Fruit fly (Drosophila melanogaster) whole organism, embryonic: ENCODE data around the gene sob.

Source experiments
- Adf1 ChIP-seq: fragments of 200-800 bp; sonication (Bioruptor generic); IDR thresholded peaks from 2 replicates; pipeline ENCODE4 v1.3.6; 2022; ENCODE audit warnings: missing biosample characterization, missing genetic modification characterization
- Awh ChIP-seq: fragments of 200-800 bp; sonication (Bioruptor generic); IDR thresholded peaks from 2 replicates; pipeline ENCODE4, ENCODE4 v1.3.6; 2022; ENCODE audit warnings: missing biosample characterization, missing genetic modification characterization
- B-H1 ChIP-seq: fragments of 200-800 bp; sonication (Bioruptor generic); IDR thresholded peaks from 3 replicates; pipeline ENCODE4 v1.3.6; 2022; ENCODE audit warnings: missing biosample characterization, missing genetic modification characterization
- CG1024 ChIP-seq: fragments of 200-800 bp; sonication (Bioruptor generic); IDR thresholded peaks from 2 replicates; pipeline ENCODE4 v1.3.6; 2022; ENCODE audit warnings: missing biosample characterization, missing genetic modification characterization
- CG10462 ChIP-seq: fragments of 200-800 bp; sonication (Bioruptor generic); optimal IDR thresholded peaks from 2 replicates; lab custom pipeline; 2016; ENCODE audit warnings: missing biosample characterization, missing genetic modification characterization
- CG12391 ChIP-seq: fragments of 200-800 bp; sonication (Bioruptor generic); optimal IDR thresholded peaks from 3 replicates; lab custom pipeline; 2018; ENCODE audit warnings: missing biosample characterization, mild to moderate bottlenecking, missing genetic modification characterization, moderate library complexity
- CG1529 ChIP-seq: fragments of 200-800 bp; sonication (Bioruptor generic); optimal IDR thresholded peaks from 3 replicates; lab custom pipeline; 2018; ENCODE audit warnings: missing biosample characterization, missing genetic modification characterization
- CG16815 ChIP-seq: fragments of 200-800 bp; sonication (Bioruptor generic); optimal IDR thresholded peaks from 3 replicates; lab custom pipeline; 2017; ENCODE audit warnings: missing biosample characterization, mild to moderate bottlenecking, missing genetic modification characterization
- CG16863 ChIP-seq: fragments of 200-800 bp; sonication (Bioruptor generic); optimal IDR thresholded peaks from 3 replicates; lab custom pipeline; 2016; ENCODE audit warnings: missing biosample characterization, missing genetic modification characterization
- CG17186 ChIP-seq: fragments of 200-800 bp; sonication (Bioruptor generic); optimal IDR thresholded peaks from 3 replicates; lab custom pipeline; 2017; ENCODE audit warnings: missing biosample characterization, missing genetic modification reagents, missing genetic modification characterization
- CG2116 ChIP-seq: fragments of 200-800 bp; sonication (Bioruptor generic); optimal IDR thresholded peaks from 3 replicates; lab custom pipeline; 2018; ENCODE audit warnings: missing biosample characterization, mild to moderate bottlenecking, missing genetic modification characterization
- CG31365 ChIP-seq: fragments of 200-800 bp; sonication (Bioruptor generic); optimal IDR thresholded peaks from 2 replicates; lab custom pipeline; 2018; ENCODE audit warnings: missing biosample characterization, mild to moderate bottlenecking, missing genetic modification characterization
- CG31388 ChIP-seq: fragments of 200-800 bp; sonication (Bioruptor generic); optimal IDR thresholded peaks from 2 replicates; lab custom pipeline; 2016; ENCODE audit warnings: missing biosample characterization, missing genetic modification characterization
- CG3163 ChIP-seq: fragments of 200-800 bp; sonication (Bioruptor generic); optimal IDR thresholded peaks from 3 replicates; lab custom pipeline; 2016; ENCODE audit warnings: missing biosample characterization, missing genetic modification characterization
- CG3995 ChIP-seq: fragments of 200-800 bp; sonication (Bioruptor generic); optimal IDR thresholded peaks from 3 replicates; lab custom pipeline; 2016; ENCODE audit warnings: missing biosample characterization, missing genetic modification characterization
- CG4360 ChIP-seq: fragments of 200-800 bp; sonication (Bioruptor generic); IDR thresholded peaks from 2 replicates; pipeline ENCODE4 v1.3.6; 2022; ENCODE audit warnings: missing biosample characterization, missing genetic modification characterization
- CG4820 ChIP-seq: fragments of 200-800 bp; sonication (Bioruptor generic); optimal IDR thresholded peaks from 3 replicates; lab custom pipeline; 2016; ENCODE audit warnings: missing biosample characterization, missing genetic modification characterization
- CG5245 ChIP-seq: fragments of 200-800 bp; sonication (Bioruptor generic); optimal IDR thresholded peaks from 3 replicates; lab custom pipeline; 2016; ENCODE audit warnings: missing biosample characterization, missing genetic modification characterization
- CG6683 ChIP-seq: fragments of 200-800 bp; sonication (Bioruptor generic); optimal IDR thresholded peaks from 2 replicates; lab custom pipeline; 2017; ENCODE audit warnings: missing biosample characterization, mild to moderate bottlenecking, missing genetic modification characterization, missing genetic modification reagents
- CG6765 ChIP-seq: fragments of 200-800 bp; sonication (Bioruptor generic); optimal IDR thresholded peaks from 3 replicates; lab custom pipeline; 2017; ENCODE audit warnings: missing biosample characterization, mild to moderate bottlenecking, missing genetic modification characterization
- CG7556 ChIP-seq: fragments of 200-800 bp; sonication (Bioruptor generic); optimal IDR thresholded peaks from 2 replicates; lab custom pipeline; 2017; ENCODE audit warnings: missing biosample characterization, mild to moderate bottlenecking, missing genetic modification characterization
- CG7963 ChIP-seq: fragments of 200-800 bp; sonication (Bioruptor generic); IDR thresholded peaks from 3 replicates; pipeline ENCODE4 v1.3.6; 2022; ENCODE audit warnings: missing biosample characterization, missing genetic modification characterization; ENCODE audit not compliant: partially characterized antibody
- CG8290 ChIP-seq, 3 experiments: fragments of 200-800 bp; sonication (Bioruptor generic); optimal IDR thresholded peaks; 2 replicates each; lab custom pipeline; 2016 to 2019; ENCODE audit warnings: missing biosample characterization in 3 of 3, missing genetic modification characterization in 3 of 3, mild to moderate bottlenecking in 2 of 3, moderate library complexity in 1 of 3
- CG8944 ChIP-seq: fragments of 200-800 bp; sonication (Bioruptor generic); optimal IDR thresholded peaks from 3 replicates; lab custom pipeline; 2016; ENCODE audit warnings: missing biosample characterization, missing genetic modification characterization
- CG9437 ChIP-seq: fragments of 200-800 bp; sonication (Bioruptor generic); optimal IDR thresholded peaks from 2 replicates; lab custom pipeline; 2018; ENCODE audit warnings: missing biosample characterization, mild to moderate bottlenecking, missing genetic modification characterization
- Deaf1 ChIP-seq: fragments of 200-800 bp; optimal IDR thresholded peaks from 3 replicates; lab custom pipeline; 2019; ENCODE audit warnings: missing biosample characterization, mild to moderate bottlenecking, missing genetic modification characterization, moderate library complexity
- Dref ChIP-seq: fragments of 200-800 bp; sonication (Bioruptor generic); IDR thresholded peaks from 2 replicates; pipeline ENCODE4 v1.3.6; 2022; ENCODE audit warnings: missing biosample characterization, missing genetic modification characterization
- H2.0 ChIP-seq: fragments of 200-800 bp; sonication (Bioruptor generic); IDR thresholded peaks from 2 replicates; pipeline ENCODE4 v1.3.6; 2022; ENCODE audit warnings: missing biosample characterization, missing genetic modification characterization
- Hmx ChIP-seq: fragments of 200-800 bp; sonication (Bioruptor generic); optimal IDR thresholded peaks from 2 replicates; lab custom pipeline; 2016; ENCODE audit warnings: missing biosample characterization, missing genetic modification characterization
- NFAT ChIP-seq: fragments of 200-800 bp; sonication (Bioruptor generic); IDR thresholded peaks from 2 replicates; pipeline ENCODE4 v1.3.6; 2022; ENCODE audit warnings: missing biosample characterization, missing genetic modification characterization
- Sry-δ ChIP-seq: fragments of 200-800 bp; sonication (Bioruptor generic); optimal IDR thresholded peaks from 2 replicates; lab custom pipeline; 2016; ENCODE audit warnings: missing biosample characterization, missing genetic modification characterization
- Tbp ChIP-seq: fragments of >200 bp; optimal IDR thresholded peaks from 2 replicates; lab custom pipeline; 2018; ENCODE audit warnings: missing biosample characterization, missing genetic modification characterization
- cad ChIP-seq: fragments of >200 bp; optimal IDR thresholded peaks from 2 replicates; lab custom pipeline; 2017; ENCODE audit warnings: missing biosample characterization, missing genetic modification characterization
- chif ChIP-seq, 2 experiments: fragments of 200-800 bp; sonication (Bioruptor generic); optimal IDR thresholded peaks; 3 replicates each; lab custom pipeline; 2016; ENCODE audit warnings: missing biosample characterization in 2 of 2, missing genetic modification characterization in 2 of 2
- chn ChIP-seq: fragments of 200-800 bp; sonication (Bioruptor generic); optimal IDR thresholded peaks from 2 replicates; lab custom pipeline; 2016; ENCODE audit warnings: missing biosample characterization, missing genetic modification characterization
- ci ChIP-seq: fragments of 200-800 bp; sonication (Bioruptor generic); IDR thresholded peaks from 3 replicates; pipeline ENCODE4 v1.3.6; 2022; ENCODE audit warnings: missing biosample characterization, missing genetic modification characterization
- dan ChIP-seq: fragments of 200-800 bp; sonication (Bioruptor generic); IDR thresholded peaks from 2 replicates; pipeline ENCODE4 v1.3.6; 2022; ENCODE audit warnings: missing biosample characterization, missing genetic modification characterization
- danr ChIP-seq: fragments of 200-800 bp; sonication (Bioruptor generic); IDR thresholded peaks from 2 replicates; pipeline ENCODE4 v1.3.6; 2022; ENCODE audit warnings: missing biosample characterization, missing genetic modification characterization
- dm ChIP-seq: fragments of 200-800 bp; sonication (Bioruptor generic); optimal IDR thresholded peaks from 3 replicates; lab custom pipeline; 2016; ENCODE audit warnings: missing biosample characterization, missing genetic modification characterization
- en ChIP-seq: fragments of 200-800 bp; sonication (Bioruptor generic); optimal IDR thresholded peaks from 2 replicates; lab custom pipeline; 2016; ENCODE audit warnings: missing biosample characterization, missing genetic modification characterization
- esg ChIP-seq: fragments of 200-800 bp; sonication (Bioruptor generic); conservative IDR thresholded peaks from 2 replicates; pipeline ENCODE4 v1.3.6; 2022; ENCODE audit warnings: missing biosample characterization, missing genetic modification characterization
- fd64A ChIP-seq: fragments of 200-800 bp; sonication (Bioruptor generic); optimal IDR thresholded peaks from 3 replicates; lab custom pipeline; 2018; ENCODE audit warnings: missing biosample characterization, mild to moderate bottlenecking, missing genetic modification characterization
- gcm ChIP-seq: fragments of 200-800 bp; sonication (Bioruptor generic); optimal IDR thresholded peaks from 2 replicates; lab custom pipeline; 2019; ENCODE audit warnings: missing biosample characterization, mild to moderate bottlenecking, missing genetic modification characterization, moderate library complexity
- grau ChIP-seq: fragments of 200-800 bp; optimal IDR thresholded peaks from 3 replicates; lab custom pipeline; 2019; ENCODE audit warnings: missing biosample characterization, mild to moderate bottlenecking, missing genetic modification characterization, moderate library complexity
- gsb-n ChIP-seq: fragments of 200-800 bp; sonication (Bioruptor generic); optimal IDR thresholded peaks from 3 replicates; lab custom pipeline; 2018; ENCODE audit warnings: missing biosample characterization, mild to moderate bottlenecking, missing genetic modification characterization
- kay ChIP-seq: fragments of 200-800 bp; sonication (Bioruptor generic); optimal IDR thresholded peaks from 2 replicates; lab custom pipeline; 2016; ENCODE audit warnings: missing biosample characterization, missing genetic modification characterization
- nerfin-1 ChIP-seq: fragments of 200-800 bp; sonication (Bioruptor generic); optimal IDR thresholded peaks from 3 replicates; lab custom pipeline; 2019; ENCODE audit warnings: missing biosample characterization, mild to moderate bottlenecking, missing genetic modification characterization, moderate library complexity
- oc ChIP-seq: fragments of 200-800 bp; sonication (Bioruptor generic); optimal IDR thresholded peaks from 2 replicates; lab custom pipeline; 2018; ENCODE audit warnings: missing biosample characterization, mild to moderate bottlenecking, missing genetic modification characterization, moderate library complexity
- rib ChIP-seq: fragments of 200-800 bp; sonication (Bioruptor generic); IDR thresholded peaks from 2 replicates; pipeline ENCODE4 v1.3.6; 2022; ENCODE audit warnings: missing biosample characterization, missing genetic modification characterization
- run ChIP-seq: fragments of 200-800 bp; sonication (Bioruptor generic); optimal IDR thresholded peaks from 3 replicates; lab custom pipeline; 2018; ENCODE audit warnings: missing biosample characterization, mild to moderate bottlenecking, missing genetic modification characterization
- toy ChIP-seq: fragments of 200-800 bp; sonication (Bioruptor generic); IDR thresholded peaks from 2 replicates; pipeline ENCODE4 v1.3.6; 2022; ENCODE audit warnings: missing biosample characterization, missing genetic modification characterization
- tup ChIP-seq: fragments of 200-800 bp; sonication (Bioruptor generic); optimal IDR thresholded peaks from 2 replicates; lab custom pipeline; 2016; ENCODE audit warnings: missing biosample characterization, mild to moderate bottlenecking, missing genetic modification characterization, moderate library complexity
- unpg ChIP-seq: fragments of 200-800 bp; sonication (Bioruptor generic); optimal IDR thresholded peaks from 3 replicates; lab custom pipeline; 2018; ENCODE audit warnings: missing biosample characterization, mild to moderate bottlenecking, missing genetic modification characterization, moderate library complexity

sob gene

DNA sequence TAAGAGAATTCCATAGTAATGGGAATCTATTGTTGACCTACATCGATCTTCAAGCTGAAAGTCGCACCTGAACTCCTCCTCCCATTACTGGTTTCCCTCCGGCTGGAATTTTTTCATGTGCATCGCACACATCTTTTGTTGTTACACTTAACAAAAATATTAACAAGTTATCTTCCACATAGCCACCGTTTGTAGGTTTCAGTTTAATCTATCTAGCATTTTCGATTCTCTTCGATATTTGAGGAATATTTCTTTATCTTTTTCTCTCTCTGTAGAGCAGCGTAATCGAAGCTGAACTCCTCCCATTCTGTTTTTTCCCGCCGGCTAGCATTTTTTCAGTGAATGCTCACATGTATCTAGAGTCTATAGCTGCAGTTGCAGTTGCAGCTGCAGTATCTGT lies 44.2 kb upstream of the sob start (continued):
- TF ChIP-seq CG7556 (GFP tag; lab: Kevin White, UChicago) (no peak), CG8290 (GFP tag; optimal IDR thresholded peaks at IDR 0.05; lab: Kevin White, UChicago) (no peak), CG8290 (tag; optimal IDR thresholded peaks at IDR 0.05; lab: Kevin White, UChicago) (no peak), CG12391 (tag; lab: Kevin White, UChicago) (peak; percentile 9), dm (GFP tag; lab: Kevin White, UChicago) (no peak), gcm (GFP tag; lab: Kevin White, UChicago) (no peak), CG3163 (GFP tag; lab: Kevin White, UChicago) (no peak), CG7963 (GFP tag; lab: Robert Waterston, UW) (no peak), unpg (GFP tag; lab: Kevin White, UChicago) (no peak), CG16815 (no peak), dan (GFP tag; lab: Robert Waterston, UW) (no peak), Tbp (GFP tag; lab: Kevin White, UChicago) (no peak), chn (GFP tag; lab: Kevin White, UChicago) (no peak), CG6683 (no peak), nerfin-1 (tag; lab: Kevin White, UChicago) (no peak), CG4820 (GFP tag; lab: Kevin White, UChicago) (no peak), toy (no peak), CG31388 (GFP tag; lab: Kevin White, UChicago) (no peak), Deaf1 (tag; lab: Kevin White, UChicago) (no peak), CG5245 (GFP tag; lab: Kevin White, UChicago) (no peak), ci (GFP tag; lab: Robert Waterston, UW) (peak; percentile 13; the same call in 1 of the 3 replicates), CG31365 (tag; lab: Kevin White, UChicago) (no peak), oc (no peak), Sry-δ (GFP tag; lab: Kevin White, UChicago) (no peak), CG6765 (GFP tag; lab: Kevin White, UChicago) (no peak), grau (no peak), CG8944 (no peak), esg (no peak), CG1024 (GFP tag; lab: Robert Waterston, UW) (no peak), CG2116 (GFP tag; lab: Kevin White, UChicago) (no peak), Awh (GFP tag; lab: Robert Waterston, UW) (no peak), CG4360 (GFP tag; lab: Robert Waterston, UW) (no peak), cad (GFP tag; lab: Kevin White, UChicago) (no peak), rib (GFP tag; lab: Robert Waterston, UW) (no peak), H2.0 (GFP tag; lab: Robert Waterston, UW) (no peak), CG3995 (GFP tag; lab: Kevin White, UChicago) (no peak), danr (no peak), run (tag; lab: Kevin White, UChicago) (no peak), CG1529 (GFP tag; lab: Kevin White, UChicago) (peak; percentile 32), NFAT (no peak), fd64A (GFP tag; lab: Kevin White, UChicago) (no peak), Dref (GFP tag; lab: Robert Waterston, UW) (no peak), Adf1 (GFP tag; lab: Robert Waterston, UW) (no peak), en (GFP tag; lab: Kevin White, UChicago) (no peak), CG16863 (no peak), kay (GFP tag; lab: Kevin White, UChicago) (no peak), B-H1 (GFP tag; lab: Robert Waterston, UW) (no peak), CG10462 (GFP tag; lab: Kevin White, UChicago) (no peak), Hmx (GFP tag; lab: Kevin White, UChicago) (no peak), CG9437 (no peak), gsb-n (tag; lab: Kevin White, UChicago) (no peak), CG17186 (GFP tag; lab: Kevin White, UChicago) (no peak), chif (GFP tag; optimal IDR thresholded peaks at IDR 0.05; lab: Kevin White, UChicago) (no peak), tup (GFP tag; lab: Kevin White, UChicago) (no peak)
